Worm (Caenorhabditis elegans): ENCODE data around the gene mps-4.
A peak's percentile ranks its signal among the peaks of the same experiment; 100 is the strongest.

The mps-4 gene

DNA sequence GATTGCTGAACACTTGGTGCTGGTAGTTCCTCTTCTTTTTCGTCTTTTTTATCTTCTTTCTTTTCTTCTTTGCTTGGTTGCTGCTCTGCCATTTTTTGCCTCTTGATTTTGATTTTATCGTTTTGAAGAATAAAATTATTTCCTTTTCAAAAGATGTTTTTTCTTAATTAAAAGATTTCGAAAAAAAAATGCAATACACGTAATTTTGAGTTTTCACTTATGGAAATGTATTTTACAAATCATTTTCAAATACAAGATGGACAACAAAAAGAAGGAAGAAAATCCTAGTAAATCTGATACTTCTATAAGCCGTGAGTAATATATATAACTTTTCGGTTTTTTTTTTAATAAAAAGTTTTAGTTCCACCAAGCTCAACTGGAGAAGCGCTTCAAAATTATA is 22.2 kb downstream of the mps-4 start, which contains the start of the genes C02F5.10 and C02F5.2:
Gene C02F5.10, minus strand, starts transcription at position 101 of the 400 bp plus-strand sequence.
Gene C02F5.2, plus strand, starts transcription at position 239 of the 400 bp plus-strand sequence.
- TF ChIP-seq dmd-4 (tag; optimal IDR thresholded peaks at IDR 0.05; ENCODE audit: borderline replicate concordance): no peak
- TF ChIP-seq pag-3 (tag; optimal IDR thresholded peaks at IDR 0.05; ENCODE audit: borderline replicate concordance): no peak
- TF ChIP-seq ets-4 (tag; optimal IDR thresholded peaks at IDR 0.05): no peak
- no peak for TF ChIP-seq ceh-34 (tag; optimal IDR thresholded peaks at IDR 0.05)
- TF ChIP-seq sdc-2 (tag; optimal IDR thresholded peaks at IDR 0.05): no peak
- TF ChIP-seq mec-3 (tag; optimal IDR thresholded peaks at IDR 0.05; ENCODE audit: borderline replicate concordance): no peak
- no peak for TF ChIP-seq ama-1 (optimal IDR thresholded peaks at IDR 0.05)
- no peak for TF ChIP-seq elt-4 (tag; optimal IDR thresholded peaks at IDR 0.05)
- TF ChIP-seq ceh-24 (tag; optimal IDR thresholded peaks at IDR 0.05): no peak
- TF ChIP-seq ceh-19 (GFP tag; optimal IDR thresholded peaks at IDR 0.05): no peak
- TF ChIP-seq pax-1 (tag; optimal IDR thresholded peaks at IDR 0.05): no peak
- no peak for TF ChIP-seq ref-2 (tag; optimal IDR thresholded peaks at IDR 0.05)
- no peak for TF ChIP-seq ceh-9 (tag; optimal IDR thresholded peaks at IDR 0.05)

ce11 chrIII:8247051-8247450 is 24.5 kb downstream of the mps-4 start, which contains the start of gene C02F5.13:
TSS of gene C02F5.13 (plus strand) at chrIII:8247351.
- TF ChIP-seq dmd-4 (tag; optimal IDR thresholded peaks at IDR 0.05; ENCODE audit: borderline replicate concordance): no peak
- TF ChIP-seq unc-86 (tag; optimal IDR thresholded peaks at IDR 0.05): no peak
- TF ChIP-seq odd-2 (tag; optimal IDR thresholded peaks at IDR 0.05): no peak
- TF ChIP-seq fkh-6 (tag; optimal IDR thresholded peaks at IDR 0.05): no peak
- TF ChIP-seq sdc-2 (tag; optimal IDR thresholded peaks at IDR 0.05): no peak
- TF ChIP-seq ceh-45 (GFP tag; IDR thresholded peaks at IDR 0.05): no peak
- no peak for TF ChIP-seq F13H6.1 (tag; optimal IDR thresholded peaks at IDR 0.05)
- no peak for TF ChIP-seq syd-9 (tag; optimal IDR thresholded peaks at IDR 0.05)
- TF ChIP-seq ref-2 (tag; optimal IDR thresholded peaks at IDR 0.05): no peak
- no peak for TF ChIP-seq ceh-14 (tag; optimal IDR thresholded peaks at IDR 0.05)
- TF ChIP-seq pat-9 (tag; optimal IDR thresholded peaks at IDR 0.05): no peak
- no peak for TF ChIP-seq ets-4 (tag; optimal IDR thresholded peaks at IDR 0.05)
- no peak for TF ChIP-seq nhr-232 (tag; optimal IDR thresholded peaks at IDR 0.05)

ce11 chrIII:8245591-8245990 is 26.0 kb downstream of the mps-4 start, which contains the start of gene C02F5.3:
TSS of gene C02F5.3 (plus strand) at chrIII:8245891.
- TF ChIP-seq K09A11.1 (tag; optimal IDR thresholded peaks at IDR 0.05; ENCODE audit: insufficient read depth): no peak
- TF ChIP-seq pqm-1 (tag; optimal IDR thresholded peaks at IDR 0.05): no peak
- no peak for TF ChIP-seq ceh-30 (tag; optimal IDR thresholded peaks at IDR 0.05)
- no peak for TF ChIP-seq ama-1 (optimal IDR thresholded peaks at IDR 0.05)
- no peak for TF ChIP-seq ceh-18 (tag; optimal IDR thresholded peaks at IDR 0.05)
- no peak for TF ChIP-seq elt-4 (tag; optimal IDR thresholded peaks at IDR 0.05)

DNA sequence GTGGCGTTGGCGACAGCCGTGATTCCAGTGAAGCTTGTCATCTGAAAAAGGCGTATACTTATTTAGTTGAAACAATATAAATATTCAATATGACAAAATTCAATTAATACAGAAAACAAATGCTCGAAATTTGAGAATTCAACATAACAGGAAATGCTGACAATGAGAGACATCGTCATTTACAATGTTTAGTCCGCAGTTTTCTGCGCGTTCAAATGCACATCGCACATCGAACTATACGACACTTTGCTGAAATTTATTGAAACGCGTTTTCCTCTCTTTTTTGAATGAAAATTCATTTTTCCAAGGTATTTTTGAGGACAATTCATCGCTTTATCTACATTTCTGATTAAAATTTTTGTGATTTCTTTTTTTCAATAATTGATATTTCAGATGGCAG is 27.5 kb downstream of the mps-4 start, which contains the start of the genes pbs-6 and cids-1:
Gene pbs-6, minus strand, starts transcription at position 41 of the 400 bp plus-strand sequence.
Gene cids-1, plus strand, starts transcription at position 394 of the 400 bp plus-strand sequence.
- TF ChIP-seq zip-5 (tag; optimal IDR thresholded peaks at IDR 0.05) (no peak), ceh-22 (tag; optimal IDR thresholded peaks at IDR 0.05) (no peak)

DNA sequence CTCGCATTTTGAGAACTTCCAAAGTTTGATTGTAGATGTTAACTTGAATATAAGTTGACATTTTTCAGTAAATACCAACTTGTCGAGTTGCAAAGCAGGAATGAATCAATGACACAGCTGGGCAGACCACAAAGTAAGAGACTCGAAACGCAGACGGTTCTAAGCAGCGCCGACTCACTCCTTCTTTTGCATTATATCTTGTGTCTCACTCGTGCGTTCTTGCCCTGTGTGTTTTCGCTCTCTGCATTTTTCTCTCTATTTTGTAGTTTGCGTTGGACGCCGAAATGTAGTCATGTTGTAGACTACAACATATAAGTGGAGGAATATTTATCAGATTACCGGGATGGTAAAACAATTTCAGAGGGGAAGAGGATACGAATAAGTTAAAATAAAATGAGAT is 28.8 kb downstream of the mps-4 start, which contains the start of gene C02F5.12:
Gene C02F5.12, minus strand, starts transcription at position 221 of the 400 bp plus-strand sequence.
- TF ChIP-seq sdc-2 (tag; optimal IDR thresholded peaks at IDR 0.05) (no peak), nhr-232 (tag; optimal IDR thresholded peaks at IDR 0.05) (peak; percentile 7), hlh-30 (tag; optimal IDR thresholded peaks at IDR 0.05; ENCODE audit: insufficient read depth) (peak; percentile 31), ceh-30 (tag; optimal IDR thresholded peaks at IDR 0.05) (peak; percentile 100)

DNA sequence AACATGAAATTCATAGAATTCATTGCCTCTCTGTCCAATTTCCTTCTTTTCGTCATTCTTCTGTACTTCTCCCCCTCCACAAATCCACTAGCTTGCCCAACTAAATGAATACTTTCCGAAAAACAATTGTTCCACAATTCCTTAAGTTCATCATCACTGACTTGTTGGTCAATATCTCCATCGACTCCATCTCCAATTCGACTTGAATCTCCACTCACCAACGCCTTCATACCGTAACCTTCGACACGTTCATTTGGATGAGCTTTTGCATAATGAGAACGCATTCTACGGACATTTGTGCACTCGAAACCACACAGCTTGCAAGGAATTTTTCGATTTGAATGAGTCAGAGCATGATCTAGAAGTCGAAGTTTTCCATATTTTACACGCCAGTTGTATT is 30.6 kb downstream of the mps-4 start:
- no peak for TF ChIP-seq eyg-1 (tag; optimal IDR thresholded peaks at IDR 0.05)
- TF ChIP-seq ceh-45 (GFP tag; IDR thresholded peaks at IDR 0.05): no peak
- no peak for TF ChIP-seq unc-3 (GFP tag; conservative IDR thresholded peaks at IDR 0.05)
- no peak for TF ChIP-seq unc-3 (tag; optimal IDR thresholded peaks at IDR 0.05)
- TF ChIP-seq unc-55 (GFP tag; optimal IDR thresholded peaks at IDR 0.05): no peak
- no peak for TF ChIP-seq dve-1 (tag; optimal IDR thresholded peaks at IDR 0.05)
- no peak for TF ChIP-seq hlh-6 (tag; optimal IDR thresholded peaks at IDR 0.05)
- TF ChIP-seq pha-2 (tag; optimal IDR thresholded peaks at IDR 0.05): no peak
- TF ChIP-seq ceh-22 (tag; optimal IDR thresholded peaks at IDR 0.05): no peak
- no peak for TF ChIP-seq F13H6.1 (tag; optimal IDR thresholded peaks at IDR 0.05)
- no peak for TF ChIP-seq pag-3 (tag; optimal IDR thresholded peaks at IDR 0.05; ENCODE audit: borderline replicate concordance)
- TF ChIP-seq gmeb-2 (tag; optimal IDR thresholded peaks at IDR 0.05): no peak
- TF ChIP-seq elt-4 (tag; optimal IDR thresholded peaks at IDR 0.05): no peak
- TF ChIP-seq hlh-15 (tag; optimal IDR thresholded peaks at IDR 0.05): no peak
- TF ChIP-seq ceh-19 (GFP tag; optimal IDR thresholded peaks at IDR 0.05): no peak
- no peak for TF ChIP-seq fkh-10 (GFP tag; optimal IDR thresholded peaks at IDR 0.05)
- TF ChIP-seq pqm-1 (tag; optimal IDR thresholded peaks at IDR 0.05): no peak
